Worm (Caenorhabditis elegans) whole organism, early embryonic: ENCODE results near the gene natc-2.

Experiments
- B0310.2 ChIP-seq: sonication (generic microtip); optimal IDR thresholded peaks from 2 replicates; lab custom pipeline; 2016; ENCODE audit warnings: mild to moderate bottlenecking, missing genetic modification characterization, missing compliant biosample characterization
- F13C5.2 ChIP-seq: sonication (generic microtip); optimal IDR thresholded peaks from 2 replicates; lab custom pipeline; 2017; ENCODE audit warnings: mild to moderate bottlenecking, missing genetic modification characterization, inconsistent platforms, missing compliant biosample characterization
- aly-1 ChIP-seq: sonication (generic microtip); optimal IDR thresholded peaks from 2 replicates; lab custom pipeline; 2016; ENCODE audit warnings: missing genetic modification characterization, missing compliant biosample characterization
- ama-1 ChIP-seq: fragments of 150-350 bp; optimal IDR thresholded peaks from 2 replicates; lab custom pipeline; 2014
- ceh-13 ChIP-seq: fragments of 200-800 bp; sonication (Bioruptor generic); optimal IDR thresholded peaks from 2 replicates; lab custom pipeline; 2018; ENCODE audit warnings: mild to moderate bottlenecking, missing genetic modification characterization, missing compliant biosample characterization
- ceh-36 ChIP-seq: sonication (generic microtip); optimal IDR thresholded peaks from 2 replicates; lab custom pipeline; 2016; ENCODE audit warnings: missing genetic modification characterization, inconsistent platforms, missing compliant biosample characterization
- ets-7 ChIP-seq: sonication (generic microtip); optimal IDR thresholded peaks from 2 replicates; lab custom pipeline; 2016; ENCODE audit warnings: missing genotype, missing genetic modification characterization, missing compliant biosample characterization
- flt-1 ChIP-seq: fragments of 200-800 bp; sonication (Bioruptor generic); IDR thresholded peaks from 2 replicates; pipeline ENCODE4 v1.3.6; 2022; ENCODE audit warnings: missing genetic modification characterization, missing compliant biosample characterization
- hmbx-1 ChIP-seq: sonication (generic microtip); optimal IDR thresholded peaks from 2 replicates; lab custom pipeline; 2016; ENCODE audit warnings: mild to moderate bottlenecking, missing genetic modification characterization, missing compliant biosample characterization
- hmg-4 ChIP-seq: fragments of 200-800 bp; sonication (Bioruptor generic); optimal IDR thresholded peaks from 2 replicates; lab custom pipeline; 2018; ENCODE audit warnings: mild to moderate bottlenecking, missing genetic modification characterization, missing compliant biosample characterization
- hnd-1 ChIP-seq: sonication (generic microtip); optimal IDR thresholded peaks from 2 replicates; lab custom pipeline; 2016; ENCODE audit warnings: missing genetic modification characterization, missing compliant biosample characterization
- sea-1 ChIP-seq: fragments of 200-800 bp; sonication (Bioruptor generic); conservative IDR thresholded peaks from 2 replicates; pipeline ENCODE4 v1.3.6; 2022; ENCODE audit warnings: missing genetic modification characterization, missing compliant biosample characterization
- tbx-11 ChIP-seq: fragments of 200-800 bp; sonication (Bioruptor generic); IDR thresholded peaks from 2 replicates; pipeline ENCODE4 v1.3.6; 2022; ENCODE audit warnings: missing genetic modification characterization, missing compliant biosample characterization
- tbx-37 ChIP-seq: fragments of 200-800 bp; sonication (Bioruptor generic); conservative IDR thresholded peaks from 2 replicates; pipeline ENCODE4 v1.3.6; 2022; ENCODE audit warnings: missing genetic modification reagents, missing genetic modification characterization, missing compliant biosample characterization

DNA sequence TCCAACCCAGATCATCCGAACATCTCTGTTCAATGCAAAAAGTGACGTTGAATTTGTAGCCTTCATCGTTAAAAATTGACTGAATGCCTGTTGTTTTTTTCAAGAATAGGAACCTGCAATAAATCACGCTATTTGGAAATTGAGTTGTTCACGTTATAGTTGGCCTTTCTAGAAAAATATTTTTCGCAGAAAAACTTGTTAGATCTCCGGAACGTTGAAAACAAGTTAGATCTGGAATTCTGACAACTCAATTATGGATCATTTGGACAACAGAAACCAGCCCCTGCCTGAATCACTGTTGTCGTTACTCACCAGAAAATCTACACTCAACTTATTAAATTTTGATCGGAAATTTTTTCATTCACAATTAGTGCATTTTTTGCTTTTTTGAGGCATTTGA lies 16.5 kb upstream of the natc-2 start, which contains the start of gene srt-67:
- TF ChIP-seq ceh-36 (tag; lab: Kevin White, UChicago) (no peak), tbx-11 (no peak), sea-1 (GFP tag; lab: Robert Waterston, UW) (no peak), ama-1 (lab: Kevin White, UChicago) (no peak), hmbx-1 (tag; lab: Kevin White, UChicago) (no peak), hnd-1 (tag; lab: Kevin White, UChicago) (no peak), flt-1 (GFP tag; lab: Robert Waterston, UW) (no peak), F13C5.2 (tag; lab: Kevin White, UChicago) (no peak), B0310.2 (no peak), hmg-4 (GFP tag; lab: Kevin White, UChicago) (no peak), tbx-37 (GFP tag; lab: Robert Waterston, UW) (no peak), aly-1 (no peak), ceh-13 (GFP tag; lab: Kevin White, UChicago) (no peak), ets-7 (tag; lab: Kevin White, UChicago) (no peak)
